Fruit fly (Drosophila melanogaster) whole organism: ENCODE data around the gene CG11585.

Source experiments
- CG8478 ChIP-seq: fragments of >200 bp; optimal IDR thresholded peaks from 2 replicates; lab custom pipeline; 2018; ENCODE audit warnings: inconsistent platforms
- Dll ChIP-seq: fragments of >200 bp; optimal IDR thresholded peaks from 2 replicates; lab custom pipeline; 2017
- EcR ChIP-seq, 2 experiments: fragments of >200 bp; optimal IDR thresholded peaks; 2 replicates each; lab custom pipeline; 2017; ENCODE audit warnings: missing biosample characterization in 2 of 2, missing genetic modification characterization in 2 of 2, missing genetic modification reagents in 2 of 2
- pan ChIP-seq: fragments of >200 bp; optimal IDR thresholded peaks from 2 replicates; lab custom pipeline; 2017
- psq ChIP-seq: fragments of >200 bp; optimal IDR thresholded peaks from 2 replicates; lab custom pipeline; 2017
- usp ChIP-seq: fragments of >200 bp; optimal IDR thresholded peaks from 2 replicates; lab custom pipeline; 2017; ENCODE audit warnings: missing biosample characterization, missing genetic modification characterization, mixed read lengths

CG11585 gene

dm6 chrX:14189216-14189615 lies at the start of gene CG11585:
CG11585 (plus strand) TSS chrX:14189516.
- TF ChIP-seq CG8478 (no peak), EcR (GFP tag; optimal IDR thresholded peaks at IDR 0.05; lab: Kevin White, UChicago) (no peak), usp (GFP tag; lab: Kevin White, UChicago) (no peak), Dll (lab: Kevin White, UChicago) (no peak), pan (no peak), psq (lab: Kevin White, UChicago) (no peak)

DNA sequence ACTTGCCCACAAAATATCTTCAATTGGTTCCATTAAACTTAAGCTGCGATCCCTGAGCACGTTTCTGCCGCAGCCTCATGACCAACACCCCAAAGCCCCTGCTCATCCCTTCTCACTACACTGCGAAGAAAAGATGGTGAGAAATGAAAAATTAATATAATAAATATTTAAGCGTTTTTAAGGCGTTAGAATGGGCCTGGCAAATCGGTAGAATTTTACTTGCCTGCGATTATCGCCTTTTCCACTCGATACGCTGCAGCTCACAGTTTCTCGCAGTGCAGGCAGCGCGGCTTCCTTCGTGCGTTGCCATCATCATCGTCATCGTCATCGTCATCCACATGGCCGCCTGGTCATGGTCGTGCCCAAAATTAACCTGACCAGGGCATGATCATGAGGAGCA lies 41.1 kb upstream of the CG11585 start:
- no peak for TF ChIP-seq EcR (GFP tag; optimal IDR thresholded peaks at IDR 0.05; lab: Kevin White, UChicago)
- TF ChIP-seq usp (GFP tag; lab: Kevin White, UChicago): no peak
- no peak for TF ChIP-seq CG8478
- TF ChIP-seq psq (lab: Kevin White, UChicago): no peak
- no peak for TF ChIP-seq pan
- no peak for TF ChIP-seq Dll (lab: Kevin White, UChicago)

DNA sequence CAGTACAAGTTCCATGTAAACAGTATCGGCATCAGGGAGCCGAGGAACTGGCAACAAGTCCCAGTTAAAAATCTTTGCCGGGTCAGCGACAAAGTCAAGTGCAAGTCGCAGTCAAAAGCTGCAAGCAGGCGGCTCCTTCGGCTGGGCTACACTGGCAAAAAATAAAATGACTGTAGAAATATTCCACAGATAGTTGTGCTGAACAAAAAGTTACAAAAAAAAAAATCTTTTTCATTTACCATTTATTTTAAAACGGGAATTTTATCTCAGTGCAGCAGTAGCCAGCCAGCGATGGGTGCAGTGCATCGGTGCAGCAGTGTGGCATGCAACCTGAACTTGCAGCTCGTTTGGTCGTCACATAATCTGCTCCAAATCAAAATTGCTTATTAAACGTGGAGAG lies 40.0 kb upstream of the CG11585 start:
- no peak for TF ChIP-seq CG8478
- TF ChIP-seq pan: no peak

DNA sequence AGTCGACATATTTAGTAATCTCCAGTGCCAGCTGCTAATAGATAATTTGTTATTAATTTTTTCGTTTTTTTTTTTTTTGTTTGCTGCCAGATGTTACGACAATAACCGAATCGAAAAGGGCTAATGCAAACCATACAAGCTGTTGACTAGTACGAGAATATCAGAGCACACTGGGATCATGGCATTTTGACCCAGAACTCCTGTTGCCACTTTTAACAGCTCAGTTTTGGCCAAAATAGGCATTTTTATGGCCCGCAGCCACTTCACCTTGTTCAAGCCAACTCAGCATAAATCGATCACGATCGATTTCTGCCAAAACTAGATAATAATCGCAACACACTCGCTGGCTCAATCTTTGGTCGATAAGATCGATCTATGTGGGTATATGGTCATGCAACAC lies 37.4 kb upstream of the CG11585 start, which contains the start of gene CG12479:
Gene CG12479 (minus strand): TSS at position 101 of the 400 bp plus-strand sequence.
- no peak for TF ChIP-seq CG8478
- TF ChIP-seq pan: no peak
- no peak for TF ChIP-seq Dll (lab: Kevin White, UChicago)
- TF ChIP-seq psq (lab: Kevin White, UChicago): no peak
- no peak for TF ChIP-seq EcR (GFP tag; optimal IDR thresholded peaks at IDR 0.05; lab: Kevin White, UChicago)
- TF ChIP-seq usp (GFP tag; lab: Kevin White, UChicago): no peak

DNA sequence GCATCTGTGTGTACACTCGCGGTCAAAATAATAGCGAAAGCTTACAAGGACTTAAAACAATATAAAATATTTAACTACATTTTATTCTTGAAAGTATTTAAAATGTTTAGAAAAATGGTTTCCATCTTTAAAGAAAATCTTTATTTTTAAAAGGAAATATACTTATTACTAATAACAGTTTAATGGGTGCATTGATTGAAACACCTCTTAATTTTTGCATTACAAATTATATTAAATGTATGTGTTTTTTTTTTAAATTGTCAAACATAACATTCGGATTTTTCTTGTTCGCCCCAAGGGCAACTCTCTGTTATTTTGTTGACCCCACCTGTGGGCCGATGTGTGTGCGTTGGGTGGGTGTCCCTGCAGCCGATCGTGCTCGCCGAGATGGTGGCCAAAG lies 35.6 kb upstream of the CG11585 start:
- TF ChIP-seq pan: no peak
- TF ChIP-seq usp (GFP tag; lab: Kevin White, UChicago): no peak
- no peak for TF ChIP-seq psq (lab: Kevin White, UChicago)
- no peak for TF ChIP-seq EcR (GFP tag; optimal IDR thresholded peaks at IDR 0.05; lab: Kevin White, UChicago)
- TF ChIP-seq Dll (lab: Kevin White, UChicago): no peak
- TF ChIP-seq CG8478: no peak

- TF ChIP-seq CG8478 (no peak), psq (lab: Kevin White, UChicago) (no peak), pan (no peak)
These were observed 20.2 kb upstream of the CG11585 start, which contains the start of gene CG12480 for dm6 chrX:14169068-14169642. CG12480 (plus strand) TSS chrX:14169592.

DNA sequence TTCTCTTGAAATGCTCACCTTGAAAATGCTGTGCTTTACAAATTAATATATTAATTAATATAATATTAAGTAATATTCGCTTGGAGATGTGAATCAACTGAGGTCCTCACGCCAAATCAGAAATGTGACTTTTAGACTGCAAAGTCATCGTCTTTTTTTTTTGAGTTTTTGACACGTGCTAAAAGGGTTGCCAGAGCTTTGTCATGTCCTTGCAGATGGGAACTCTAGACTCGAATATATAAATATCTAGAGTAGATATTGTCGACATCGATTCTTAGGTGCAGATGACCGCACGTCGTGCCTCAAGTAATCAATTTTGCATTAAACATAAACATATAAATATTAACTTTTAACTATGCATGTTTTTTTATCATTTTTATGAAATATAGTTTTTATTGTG lies 16.8 kb upstream of the CG11585 start, which contains the start of gene betaNACtes1:
Gene betaNACtes1 (minus strand): TSS at position 101 of the 400 bp plus-strand sequence.
- TF ChIP-seq CG8478 (no peak), psq (lab: Kevin White, UChicago) (no peak), usp (GFP tag; lab: Kevin White, UChicago) (no peak), pan (no peak), Dll (lab: Kevin White, UChicago) (no peak)

DNA sequence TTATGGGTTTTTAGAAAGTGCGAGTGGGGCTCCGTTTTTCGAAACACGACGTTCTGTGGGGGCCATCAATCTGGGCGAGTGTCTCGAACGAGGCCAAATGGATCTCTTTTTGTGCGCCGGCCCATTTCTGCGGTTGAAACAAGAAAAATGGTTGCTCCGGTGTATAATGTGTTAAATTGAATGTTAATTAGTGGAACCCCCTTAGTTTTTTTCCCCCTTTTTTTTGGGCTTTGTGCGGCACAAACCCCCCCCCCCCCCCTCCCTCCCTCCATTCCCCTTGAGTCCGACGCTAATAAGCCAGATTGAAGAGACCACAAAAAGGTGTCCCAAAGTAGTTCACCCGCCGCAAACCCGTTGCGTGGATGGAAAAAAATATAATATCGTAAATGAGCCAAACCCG lies 15.7 kb upstream of the CG11585 start:
- no peak for TF ChIP-seq EcR (GFP tag; optimal IDR thresholded peaks at IDR 0.05; lab: Kevin White, UChicago)
- no peak for TF ChIP-seq CG8478
- no peak for TF ChIP-seq pan
- TF ChIP-seq Dll (lab: Kevin White, UChicago): no peak
- no peak for TF ChIP-seq usp (GFP tag; lab: Kevin White, UChicago)
- TF ChIP-seq psq (lab: Kevin White, UChicago): no peak

DNA sequence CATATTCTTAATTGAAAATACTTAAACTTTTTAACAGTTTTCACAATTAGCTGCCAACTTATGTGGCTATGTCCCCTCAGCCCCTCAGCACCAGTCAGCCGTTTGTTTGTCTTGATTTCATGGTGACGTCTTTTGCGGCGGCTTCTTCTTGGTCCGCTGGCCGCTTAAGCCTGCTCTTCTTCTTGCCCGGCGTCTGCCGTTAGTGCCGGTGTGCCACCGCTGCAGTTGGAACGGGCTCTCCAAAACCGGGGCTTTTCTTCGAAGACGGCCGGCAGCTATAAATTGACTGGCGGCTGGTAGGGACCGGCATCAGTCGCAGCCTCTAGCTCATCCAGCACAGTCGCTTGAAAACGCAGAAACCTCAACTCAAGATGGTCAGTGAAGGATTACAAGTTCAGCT lies 14.9 kb upstream of the CG11585 start, which contains the start of gene CG1368:
Gene CG1368 (plus strand): TSS at position 301 of the 400 bp plus-strand sequence.
- TF ChIP-seq CG8478: no peak
- TF ChIP-seq EcR (GFP tag; optimal IDR thresholded peaks at IDR 0.05; lab: Kevin White, UChicago): no peak
- TF ChIP-seq psq (lab: Kevin White, UChicago): no peak
- TF ChIP-seq pan: no peak
- no peak for TF ChIP-seq Dll (lab: Kevin White, UChicago)
- no peak for TF ChIP-seq usp (GFP tag; lab: Kevin White, UChicago)

DNA sequence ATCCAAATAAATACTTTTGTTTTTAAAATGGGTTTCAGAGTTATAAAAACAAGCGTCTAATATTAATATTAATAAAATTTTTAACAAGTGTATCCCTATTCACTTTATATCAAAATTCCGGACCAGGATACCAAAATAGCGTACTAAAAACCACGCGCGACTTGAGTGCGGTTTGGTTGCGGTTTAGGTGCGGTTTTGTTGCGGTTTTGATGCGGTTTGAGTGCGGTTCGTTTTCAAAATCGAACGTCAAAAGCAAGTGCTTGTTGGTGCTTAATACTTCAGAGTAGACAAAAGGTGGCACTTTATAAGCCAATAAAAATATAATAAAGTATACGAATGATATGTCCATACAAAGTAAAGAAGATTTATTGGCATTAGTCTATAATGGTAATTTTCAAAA lies 13.7 kb upstream of the CG11585 start:
- TF ChIP-seq Dll (lab: Kevin White, UChicago) (no peak), usp (GFP tag; lab: Kevin White, UChicago) (no peak), CG8478 (no peak), psq (lab: Kevin White, UChicago) (no peak), pan (no peak), EcR (GFP tag; optimal IDR thresholded peaks at IDR 0.05; lab: Kevin White, UChicago) (no peak)

DNA sequence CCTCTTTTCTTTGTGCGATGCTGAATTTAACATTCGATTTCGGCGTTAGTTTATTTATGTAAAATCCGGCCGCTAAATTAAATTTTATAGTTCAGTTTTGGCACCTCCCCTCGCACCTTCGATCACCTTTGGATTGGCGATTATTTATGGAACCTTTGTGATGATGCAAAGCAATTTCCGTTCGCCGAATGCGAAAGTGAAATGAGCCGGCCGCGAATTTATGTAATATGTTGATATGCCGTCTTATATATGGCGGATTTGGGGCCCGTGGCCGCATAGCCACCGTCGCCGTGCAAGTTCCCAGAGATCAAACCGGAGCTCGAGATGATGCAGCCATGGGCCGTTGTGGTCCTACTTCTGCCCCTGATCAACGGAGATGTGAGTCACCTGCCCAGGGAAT lies 12.7 kb upstream of the CG11585 start, which contains the start of gene CG11581:
Gene CG11581 (plus strand): TSS at position 301 of the 400 bp plus-strand sequence.
- TF ChIP-seq psq (lab: Kevin White, UChicago) (no peak), Dll (lab: Kevin White, UChicago) (no peak), usp (GFP tag; lab: Kevin White, UChicago) (no peak), pan (no peak), EcR (GFP tag; optimal IDR thresholded peaks at IDR 0.05; lab: Kevin White, UChicago) (no peak), CG8478 (no peak)

- no peak for TF ChIP-seq usp (GFP tag; lab: Kevin White, UChicago)
- TF ChIP-seq EcR (GFP tag; optimal IDR thresholded peaks at IDR 0.05; lab: Kevin White, UChicago): no peak
- no peak for TF ChIP-seq CG8478
- TF ChIP-seq psq (lab: Kevin White, UChicago): no peak
- TF ChIP-seq pan: no peak
- TF ChIP-seq Dll (lab: Kevin White, UChicago): no peak
These were observed 8.6 kb upstream of the CG11585 start, which contains the start of gene CG11584 for dm6 chrX:14180728-14181127. CG11584 (plus strand) TSS chrX:14181028.
